Worm (Caenorhabditis elegans) whole organism, young adult: ENCODE results near the gene R04F11.5.
A peak's percentile ranks its signal among the peaks of the same experiment; 100 is the strongest.

ENCODE experiments used
- B0336.3 ChIP-seq: fragments of 200-800 bp; sonication (Bioruptor generic); IDR thresholded peaks from 2 replicates; pipeline ENCODE4 v1.3.6; 2022; ENCODE audit warnings: missing genetic modification characterization, missing compliant biosample characterization
- C06A6.2 ChIP-seq: fragments of 200-800 bp; sonication (Bioruptor generic); conservative IDR thresholded peaks from 2 replicates; pipeline ENCODE4 v1.3.6; 2022; ENCODE audit warnings: missing genetic modification characterization, missing compliant biosample characterization
- D2030.7 ChIP-seq: fragments of 200-800 bp; sonication (Bioruptor generic); IDR thresholded peaks from 2 replicates; pipeline ENCODE4 v1.3.6; 2022; ENCODE audit warnings: missing genetic modification reagents, missing genetic modification characterization, missing compliant biosample characterization
- F10E7.11 ChIP-seq: sonication (generic microtip); optimal IDR thresholded peaks from 2 replicates; lab custom pipeline; 2017; ENCODE audit warnings: mild to moderate bottlenecking, missing genetic modification characterization, moderate library complexity, missing compliant biosample characterization
- F49E8.2 ChIP-seq: sonication (generic microtip); optimal IDR thresholded peaks from 3 replicates; lab custom pipeline; 2017; ENCODE audit warnings: missing genetic modification characterization, mild to moderate bottlenecking, missing compliant biosample characterization, antibody characterized with exemption, moderate library complexity; ENCODE audit not compliant: insufficient read depth
- F52B5.7 ChIP-seq: sonication (generic microtip); optimal IDR thresholded peaks from 2 replicates; lab custom pipeline; 2016; ENCODE audit warnings: mild to moderate bottlenecking, missing genetic modification characterization, missing compliant biosample characterization
- F57C9.4 ChIP-seq: sonication (generic microtip); optimal IDR thresholded peaks from 2 replicates; lab custom pipeline; 2017; ENCODE audit warnings: mild to moderate bottlenecking, missing genetic modification characterization, missing compliant biosample characterization
- Y53G8AR.9 ChIP-seq: fragments of 200-800 bp; sonication (Bioruptor generic); conservative IDR thresholded peaks from 2 replicates; pipeline ENCODE4 v1.3.6; 2022; ENCODE audit warnings: missing genetic modification reagents, missing genetic modification characterization, missing compliant biosample characterization
- Y67H2A.10 ChIP-seq: fragments of 200-800 bp; sonication (Bioruptor generic); conservative IDR thresholded peaks from 2 replicates; pipeline ENCODE4 v1.3.6; 2022; ENCODE audit warnings: missing genetic modification reagents, missing genetic modification characterization, missing compliant biosample characterization
- ZK185.1 ChIP-seq: sonication (generic microtip); optimal IDR thresholded peaks from 2 replicates; lab custom pipeline; 2016; ENCODE audit warnings: mild to moderate bottlenecking, missing genetic modification characterization, missing compliant biosample characterization; ENCODE audit not compliant: poor library complexity, severe bottlenecking
- athp-1 ChIP-seq: sonication (generic microtip); optimal IDR thresholded peaks from 2 replicates; lab custom pipeline; 2017; ENCODE audit warnings: mild to moderate bottlenecking, missing genetic modification characterization, missing compliant biosample characterization
- attf-3 ChIP-seq: fragments of 200-800 bp; sonication (Bioruptor generic); conservative IDR thresholded peaks from 2 replicates; pipeline ENCODE4 v1.3.6; 2022; ENCODE audit warnings: missing genetic modification reagents, missing genetic modification characterization, missing compliant biosample characterization
- bed-1 ChIP-seq: fragments of 200-800 bp; sonication (Bioruptor generic); IDR thresholded peaks from 2 replicates; pipeline ENCODE4 v1.3.6; 2022; ENCODE audit warnings: missing genetic modification reagents, missing genetic modification characterization, missing compliant biosample characterization
- cebp-1 ChIP-seq, 2 experiments: fragments of 200-800 bp in 1 of 2; sonication (Bioruptor generic) in 1 of 2; sonication (generic microtip) in 1 of 2; IDR thresholded peaks in 1 of 2; optimal IDR thresholded peaks in 1 of 2; 2 replicates each; pipeline versions ENCODE4 v1.3.6 to Lab custom; 2017 to 2022; ENCODE audit warnings: missing compliant biosample characterization in 2 of 2, missing genetic modification characterization in 2 of 2, mild to moderate bottlenecking in 1 of 2, missing genetic modification reagents in 1 of 2, moderate library complexity in 1 of 2
- chd-7 ChIP-seq: sonication (generic microtip); optimal IDR thresholded peaks from 2 replicates; lab custom pipeline; 2016; ENCODE audit warnings: mild to moderate bottlenecking, missing genetic modification characterization, moderate library complexity, missing compliant biosample characterization
- dpff-1 ChIP-seq: sonication (generic microtip); optimal IDR thresholded peaks from 2 replicates; lab custom pipeline; 2017; ENCODE audit warnings: mild to moderate bottlenecking, missing genetic modification characterization, missing compliant biosample characterization
- efl-1 ChIP-seq: fragments of 150-350 bp; optimal IDR thresholded peaks from 2 replicates; lab custom pipeline; 2014; ENCODE audit warnings: missing biosample characterization, missing genetic modification reagents, missing genetic modification characterization
- ekl-4 ChIP-seq: fragments of 200-800 bp; sonication (Bioruptor generic); IDR thresholded peaks from 2 replicates; pipeline ENCODE4 v1.3.6; 2022; ENCODE audit warnings: missing genetic modification reagents, missing genetic modification characterization, missing compliant biosample characterization
- hlh-26 ChIP-seq: fragments of 200-800 bp; sonication (Bioruptor generic); conservative IDR thresholded peaks from 2 replicates; pipeline ENCODE4 v1.3.6; 2022; ENCODE audit warnings: missing genetic modification reagents, missing genetic modification characterization, missing compliant biosample characterization
- lir-1 ChIP-seq: fragments of 200-800 bp; sonication (Bioruptor generic); conservative IDR thresholded peaks from 2 replicates; pipeline ENCODE4 v1.3.6; 2022; ENCODE audit warnings: missing genetic modification reagents, missing genetic modification characterization, missing compliant biosample characterization
- lsy-27 ChIP-seq: sonication (generic microtip); optimal IDR thresholded peaks from 2 replicates; lab custom pipeline; 2017; ENCODE audit warnings: missing genetic modification characterization, mild to moderate bottlenecking, missing compliant biosample characterization, antibody characterized with exemption, missing genotype, borderline replicate concordance; ENCODE audit not compliant: insufficient read depth
- madf-10 ChIP-seq: sonication (generic microtip); optimal IDR thresholded peaks from 2 replicates; lab custom pipeline; 2016; ENCODE audit warnings: mild to moderate bottlenecking, missing genetic modification characterization, missing compliant biosample characterization
- madf-6 ChIP-seq: fragments of 200-800 bp; sonication (Bioruptor generic); IDR thresholded peaks from 2 replicates; pipeline ENCODE4 v1.3.6; 2022; ENCODE audit warnings: missing genetic modification reagents, missing genetic modification characterization, missing compliant biosample characterization
- mcd-1 ChIP-seq: fragments of 200-800 bp; sonication (Bioruptor generic); IDR thresholded peaks from 2 replicates; pipeline ENCODE4 v1.3.6; 2022; ENCODE audit warnings: missing genetic modification reagents, missing genetic modification characterization, missing compliant biosample characterization
- mes-4 ChIP-seq: sonication (generic microtip); optimal IDR thresholded peaks from 2 replicates; lab custom pipeline; 2016; ENCODE audit warnings: missing genotype, missing genetic modification characterization, missing compliant biosample characterization
- mxl-1 ChIP-seq: sonication (generic microtip); optimal IDR thresholded peaks from 2 replicates; lab custom pipeline; 2016; ENCODE audit warnings: missing genetic modification characterization, missing compliant biosample characterization
- nfya-1 ChIP-seq: sonication (generic microtip); optimal IDR thresholded peaks from 2 replicates; lab custom pipeline; 2017; ENCODE audit warnings: antibody characterized with exemption, missing compliant biosample characterization, missing genetic modification characterization, borderline replicate concordance; ENCODE audit not compliant: insufficient read depth
- nhr-120 ChIP-seq: fragments of 200-800 bp; sonication (Bioruptor generic); IDR thresholded peaks from 2 replicates; pipeline ENCODE4 v1.3.6; 2022; ENCODE audit warnings: missing genetic modification characterization, missing compliant biosample characterization
- nhr-179 ChIP-seq: sonication (generic microtip); optimal IDR thresholded peaks from 2 replicates; lab custom pipeline; 2016; ENCODE audit warnings: mild to moderate bottlenecking, missing genetic modification characterization, missing compliant biosample characterization
- nhr-80 ChIP-seq: sonication (generic microtip); optimal IDR thresholded peaks from 2 replicates; lab custom pipeline; 2016; ENCODE audit warnings: missing genetic modification characterization, missing compliant biosample characterization
- nhr-90 ChIP-seq: sonication (generic microtip); optimal IDR thresholded peaks from 2 replicates; lab custom pipeline; 2016; ENCODE audit warnings: missing genotype, mild to moderate bottlenecking, missing genetic modification characterization, missing compliant biosample characterization
- pbrm-1 ChIP-seq: fragments of 200-800 bp; sonication (Bioruptor generic); IDR thresholded peaks from 2 replicates; pipeline ENCODE4 v1.3.6; 2022; ENCODE audit warnings: missing genetic modification reagents, missing genetic modification characterization, missing compliant biosample characterization
- repo-1 ChIP-seq: sonication (generic microtip); optimal IDR thresholded peaks from 2 replicates; lab custom pipeline; 2017; ENCODE audit warnings: mild to moderate bottlenecking, missing genetic modification characterization, missing compliant biosample characterization
- rpc-1 ChIP-seq, 2 experiments: fragments of 150-350 bp in 1 of 2; sonication (generic microtip) in 1 of 2; optimal IDR thresholded peaks; 2 replicates each; lab custom pipeline; 2014 to 2018; ENCODE audit warnings: missing biosample characterization in 1 of 2, missing genetic modification characterization in 1 of 2, missing genetic modification reagents in 1 of 2, missing genotype in 1 of 2
- snpc-1.3 ChIP-seq: sonication (generic microtip); optimal IDR thresholded peaks from 2 replicates; lab custom pipeline; 2017; ENCODE audit warnings: missing genetic modification characterization, mild to moderate bottlenecking, missing compliant biosample characterization, antibody characterized with exemption, moderate library complexity, missing genotype, missing genetic modification reagents; ENCODE audit not compliant: insufficient read depth
- snpc-3.4 ChIP-seq: sonication (generic microtip); optimal IDR thresholded peaks from 2 replicates; lab custom pipeline; 2017; ENCODE audit warnings: missing genetic modification characterization, mild to moderate bottlenecking, missing compliant biosample characterization, antibody characterized with exemption, moderate library complexity, missing genotype, missing genetic modification reagents
- snpc-4 ChIP-seq, 5 experiments: fragments of 150-350 bp in 1 of 5; sonication (generic microtip) in 4 of 5; optimal IDR thresholded peaks; 2 replicates each; lab custom pipeline; 2014 to 2018; ENCODE audit warnings: missing genetic modification characterization in 5 of 5, missing biosample characterization in 3 of 5, antibody characterized with exemption in 2 of 5, mild to moderate bottlenecking in 2 of 5, missing compliant biosample characterization in 2 of 5, missing genotype in 2 of 5, moderate library complexity in 2 of 5, missing genetic modification reagents in 1 of 5
- tbx-9 ChIP-seq: sonication (generic microtip); optimal IDR thresholded peaks from 2 replicates; lab custom pipeline; 2016; ENCODE audit warnings: borderline replicate concordance, missing genetic modification characterization, inconsistent platforms, missing compliant biosample characterization
- xnd-1 ChIP-seq: sonication (generic microtip); optimal IDR thresholded peaks from 2 replicates; lab custom pipeline; 2016; ENCODE audit warnings: missing genotype, missing genetic modification reagents, missing genetic modification characterization, missing compliant biosample characterization
- ztf-18 ChIP-seq: sonication (generic microtip); optimal IDR thresholded peaks from 2 replicates; lab custom pipeline; 2016; ENCODE audit warnings: missing genotype, mild to moderate bottlenecking, missing genetic modification characterization, missing compliant biosample characterization
- ztf-25 ChIP-seq: fragments of 200-800 bp; sonication (Bioruptor generic); IDR thresholded peaks from 2 replicates; pipeline ENCODE4 v1.3.6; 2022; ENCODE audit warnings: missing genetic modification reagents, missing genetic modification characterization, missing compliant biosample characterization
- ztf-26 ChIP-seq: sonication (generic microtip); optimal IDR thresholded peaks from 2 replicates; lab custom pipeline; 2017; ENCODE audit warnings: missing genetic modification characterization, missing compliant biosample characterization
- ztf-3 ChIP-seq: fragments of 200-800 bp; sonication (Bioruptor generic); optimal IDR thresholded peaks from 2 replicates; lab custom pipeline; 2018; ENCODE audit warnings: mild to moderate bottlenecking, missing genetic modification characterization, missing compliant biosample characterization
- ztf-6 ChIP-seq: fragments of 200-800 bp; sonication (Bioruptor generic); IDR thresholded peaks from 2 replicates; pipeline ENCODE4 v1.3.6; 2022; ENCODE audit warnings: missing genetic modification reagents, missing genetic modification characterization, missing compliant biosample characterization

Gene R04F11.5

DNA sequence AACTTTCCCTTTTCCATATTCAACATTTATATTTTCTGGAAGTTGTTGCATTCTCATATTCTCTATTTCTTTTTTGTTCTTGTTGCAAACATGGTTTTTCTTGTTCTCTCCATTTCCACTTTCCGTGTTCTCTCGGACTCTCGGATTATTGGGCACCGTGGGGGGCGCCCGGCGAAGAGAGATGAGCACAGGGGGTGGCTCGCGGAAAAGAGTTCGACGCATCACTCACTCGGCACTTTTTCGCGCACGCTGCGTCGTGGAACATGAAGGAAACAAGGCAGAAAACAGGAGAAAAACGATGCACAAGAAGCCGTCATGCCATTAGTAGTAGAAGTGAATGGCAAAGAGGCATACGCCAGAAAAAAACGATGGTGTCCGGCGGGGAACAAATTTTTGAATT is 8.8 kb upstream of the R04F11.5 start:
- TF ChIP-seq C06A6.2 (GFP tag; lab: Robert Waterston, UW) (no peak), madf-10 (no peak), mxl-1 (tag; lab: Kevin White, UChicago) (no peak), athp-1 (tag; lab: Kevin White, UChicago) (no peak), F57C9.4 (tag; lab: Kevin White, UChicago) (no peak), nhr-80 (tag; lab: Kevin White, UChicago) (no peak), lir-1 (GFP tag; lab: Robert Waterston, UW) (no peak), ztf-6 (GFP tag; lab: Robert Waterston, UW) (no peak), B0336.3 (GFP tag; lab: Robert Waterston, UW) (no peak), tbx-9 (tag; lab: Kevin White, UChicago) (no peak), Y67H2A.10 (no peak), ZK185.1 (tag; lab: Kevin White, UChicago) (no peak), mcd-1 (GFP tag; lab: Robert Waterston, UW) (no peak), nhr-179 (tag; lab: Kevin White, UChicago) (no peak), F10E7.11 (tag; lab: Kevin White, UChicago) (no peak), efl-1 (GFP tag; lab: Kevin White, UChicago) (no peak)

ce11 chrV:12320274-12320839 is 2.5 kb upstream of the R04F11.5 start:
- TF ChIP-seq F49E8.2 (tag; lab: Kevin White, UChicago) (peak; percentile 8), ztf-3 (GFP tag; lab: Kevin White, UChicago) (peak; percentile 37), Y53G8AR.9 (peak; percentile 20; the same call in 1 of the 2 replicates), snpc-1.3 (peak; percentile 9), repo-1 (peak; percentile 25), attf-3 (GFP tag; lab: Robert Waterston, UW) (0 out of 2 replicates have a peak, but pooled peaks have one; percentile 17), nhr-120 (no peak), madf-6 (peak; percentile 56), xnd-1 (no peak), ekl-4 (GFP tag; lab: Robert Waterston, UW) (peak; percentile 77; the same call in 1 of the 2 replicates), chd-7 (tag; lab: Kevin White, UChicago) (peak; percentile 15), B0336.3 (GFP tag; lab: Robert Waterston, UW) (peak; percentile 16; the same call in 1 of the 2 replicates), lsy-27 (tag; lab: Kevin White, UChicago) (no peak), nhr-80 (tag; lab: Kevin White, UChicago) (no peak), bed-1 (GFP tag; lab: Robert Waterston, UW) (no peak), mes-4 (tag; lab: Kevin White, UChicago) (no peak), nhr-90 (tag; lab: Kevin White, UChicago) (no peak), cebp-1 (GFP tag; IDR thresholded peaks at IDR 0.05; lab: Robert Waterston, UW) (no peak), cebp-1 (tag; optimal IDR thresholded peaks at IDR 0.05; lab: Kevin White, UChicago) (peak; percentile 21), dpff-1 (tag; lab: Kevin White, UChicago) (peak; percentile 57), D2030.7 (GFP tag; lab: Robert Waterston, UW) (no peak), snpc-3.4 (tag; lab: Kevin White, UChicago) (peak; percentile 37), hlh-26 (GFP tag; lab: Robert Waterston, UW) (no peak), F52B5.7 (tag; lab: Kevin White, UChicago) (peak; percentile 20), nfya-1 (tag; lab: Kevin White, UChicago) (no peak), ztf-26 (no peak), pbrm-1 (0 out of 2 replicates have a peak, but pooled peaks have one; percentile 19), ztf-18 (tag; lab: Kevin White, UChicago) (peak; percentile 4), rpc-1 (optimal IDR thresholded peaks at IDR 0.05; lab: Kevin White, UChicago) (no peak), rpc-1 (tag; optimal IDR thresholded peaks at IDR 0.05; lab: Kevin White, UChicago) (no peak), ztf-25 (GFP tag; lab: Robert Waterston, UW) (no peak), F10E7.11 (tag; lab: Kevin White, UChicago) (peak; percentile 42), snpc-4 (GFP tag; optimal IDR thresholded peaks at IDR 0.05; lab: Kevin White, UChicago) (no peak), snpc-4 (tag; optimal IDR thresholded peaks at IDR 0.05; lab: Kevin White, UChicago) (peak in 1 of 4 experiments; percentile 24)
